Worm (Caenorhabditis elegans) whole organism, midembryonic: ENCODE measurements around the gene nhr-163.

ENCODE experiments used
- T22C8.4 ChIP-seq: fragments of 200-800 bp; sonication (Bioruptor generic); IDR thresholded peaks from 2 replicates; pipeline ENCODE4 v1.3.6; 2022; ENCODE audit warnings: missing genetic modification characterization, missing compliant biosample characterization
- cog-1 ChIP-seq: sonication (generic microtip); optimal IDR thresholded peaks from 2 replicates; lab custom pipeline; 2016; ENCODE audit warnings: missing genetic modification characterization, missing compliant biosample characterization
- flt-1 ChIP-seq: fragments of 200-800 bp; sonication (Bioruptor generic); IDR thresholded peaks from 2 replicates; pipeline ENCODE4 v1.3.6; 2022; ENCODE audit warnings: missing genetic modification characterization, missing compliant biosample characterization
- klf-2 ChIP-seq: fragments of 200-800 bp; sonication (Bioruptor generic); conservative IDR thresholded peaks from 2 replicates; pipeline ENCODE4 v1.3.6; 2022; ENCODE audit warnings: missing genetic modification reagents, missing genetic modification characterization, missing compliant biosample characterization
- med-1 ChIP-seq: sonication (generic microtip); optimal IDR thresholded peaks from 2 replicates; lab custom pipeline; 2017; ENCODE audit warnings: missing genetic modification characterization, mild to moderate bottlenecking, missing compliant biosample characterization, antibody characterized with exemption, missing genetic modification reagents; ENCODE audit not compliant: insufficient read depth
- ref-1 ChIP-seq: fragments of 200-800 bp; sonication (Bioruptor generic); conservative IDR thresholded peaks from 2 replicates; pipeline ENCODE4 v1.3.6; 2022; ENCODE audit warnings: missing genetic modification reagents, missing genetic modification characterization, missing compliant biosample characterization
- tab-1 ChIP-seq: fragments of 200-800 bp; sonication (Bioruptor generic); IDR thresholded peaks from 2 replicates; pipeline ENCODE4 v1.3.6; 2022; ENCODE audit warnings: missing genetic modification characterization, missing compliant biosample characterization
- ztf-23 ChIP-seq: fragments of 200-800 bp; sonication (Bioruptor generic); IDR thresholded peaks from 2 replicates; pipeline ENCODE4 v1.3.6; 2022; ENCODE audit warnings: missing genetic modification reagents, missing genetic modification characterization, missing compliant biosample characterization
- ztf-29 ChIP-seq: fragments of 200-800 bp; sonication (Bioruptor generic); IDR thresholded peaks from 2 replicates; pipeline ENCODE4 v1.3.6; 2022; ENCODE audit warnings: missing genetic modification reagents, missing genetic modification characterization, missing compliant biosample characterization

Gene nhr-163

DNA sequence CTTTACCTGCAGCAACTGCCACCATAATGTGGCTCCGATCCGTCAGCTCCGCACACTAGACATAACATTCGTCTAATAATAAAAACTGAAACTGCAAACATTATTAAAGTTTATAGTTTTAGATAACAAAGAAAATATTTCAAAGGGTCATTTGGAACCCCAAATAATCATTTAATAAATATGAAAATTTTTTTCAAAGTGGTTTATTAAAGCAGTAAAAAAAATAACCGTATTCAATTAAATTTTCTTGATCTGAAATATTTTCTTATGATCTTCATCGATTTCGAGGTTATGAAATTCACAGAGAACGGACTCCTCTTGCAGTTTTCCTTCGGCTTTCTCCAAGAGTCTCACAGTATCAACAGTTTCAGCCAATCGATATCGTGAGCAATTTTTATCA is at the start of gene nhr-163:
Gene nhr-163, minus strand, starts transcription at position 101 of the 400 bp plus-strand sequence.
- TF ChIP-seq flt-1 (GFP tag; lab: Robert Waterston, UW) (no peak), T22C8.4 (GFP tag; lab: Robert Waterston, UW) (no peak), klf-2 (GFP tag; lab: Robert Waterston, UW) (no peak), med-1 (GFP tag; lab: Kevin White, UChicago) (no peak), cog-1 (no peak), tab-1 (GFP tag; lab: Robert Waterston, UW) (no peak), ztf-23 (GFP tag; lab: Robert Waterston, UW) (no peak), ref-1 (no peak), ztf-29 (GFP tag; lab: Robert Waterston, UW) (no peak)

- no peak for TF ChIP-seq flt-1 (GFP tag; lab: Robert Waterston, UW)
- TF ChIP-seq ref-1 = no peak
- TF ChIP-seq cog-1 = no peak
- TF ChIP-seq ztf-23 (GFP tag; lab: Robert Waterston, UW) = no peak
- TF ChIP-seq klf-2 (GFP tag; lab: Robert Waterston, UW) = no peak
- no peak for TF ChIP-seq med-1 (GFP tag; lab: Kevin White, UChicago)
- no peak for TF ChIP-seq tab-1 (GFP tag; lab: Robert Waterston, UW)
- TF ChIP-seq T22C8.4 (GFP tag; lab: Robert Waterston, UW) = no peak
- TF ChIP-seq ztf-29 (GFP tag; lab: Robert Waterston, UW) = no peak
Observed at ce11 chrV:7027055-7027454, 41.2 kb upstream of the nhr-163 start, which contains the start of gene F20A1.6. Gene F20A1.6, minus strand, starts transcription at chrV:7027155.

DNA sequence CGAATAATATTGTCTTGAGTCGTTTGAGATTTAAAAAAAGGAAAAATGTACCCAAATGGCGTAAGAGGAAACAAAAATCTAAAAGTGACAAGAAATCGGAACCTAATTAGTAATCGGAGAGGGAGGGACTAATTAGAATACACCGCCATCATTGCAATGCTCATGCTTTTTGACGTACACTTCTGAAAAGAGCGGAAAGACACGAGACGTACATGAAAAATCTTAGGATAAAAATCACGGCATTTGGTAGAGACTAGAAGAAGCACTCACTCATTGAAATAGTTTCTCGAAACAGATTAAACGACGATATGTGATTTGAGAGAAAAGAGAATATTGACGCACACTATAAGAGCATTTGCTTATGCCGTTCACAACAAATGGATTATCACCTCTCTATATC is 37.1 kb upstream of the nhr-163 start:
- TF ChIP-seq ref-1 (no peak), tab-1 (GFP tag; lab: Robert Waterston, UW) (no peak), cog-1 (no peak), med-1 (GFP tag; lab: Kevin White, UChicago) (no peak), flt-1 (GFP tag; lab: Robert Waterston, UW) (no peak), ztf-23 (GFP tag; lab: Robert Waterston, UW) (no peak), T22C8.4 (GFP tag; lab: Robert Waterston, UW) (no peak), ztf-29 (GFP tag; lab: Robert Waterston, UW) (no peak), klf-2 (GFP tag; lab: Robert Waterston, UW) (no peak)

- TF ChIP-seq ztf-29 (GFP tag; lab: Robert Waterston, UW) (no peak), T22C8.4 (GFP tag; lab: Robert Waterston, UW) (no peak), med-1 (GFP tag; lab: Kevin White, UChicago) (no peak), cog-1 (no peak)
Observed at ce11 chrV:7021772-7022171, 35.9 kb upstream of the nhr-163 start, which contains the start of gene F20A1.4. Gene F20A1.4, minus strand, starts transcription at chrV:7021872.

DNA sequence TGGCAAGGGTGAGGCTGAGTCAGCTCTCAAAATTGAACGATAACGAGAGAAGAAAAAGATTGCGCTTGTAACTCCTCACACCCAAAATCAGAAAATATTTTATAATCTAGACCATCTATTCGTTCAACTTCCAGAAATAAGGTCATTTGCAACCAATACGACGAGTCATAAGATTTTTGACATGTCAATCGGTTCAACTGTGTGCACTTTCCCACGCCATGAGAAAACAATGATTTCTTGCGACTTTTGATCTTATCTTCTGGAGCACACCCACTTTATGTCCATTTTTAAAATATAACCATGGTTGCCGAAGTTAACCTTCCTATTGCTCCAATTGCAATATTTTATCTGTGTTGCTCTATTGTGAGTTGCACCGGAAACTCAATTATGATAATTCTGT is 31.2 kb upstream of the nhr-163 start, which contains the start of gene srsx-32:
Gene srsx-32, plus strand, starts transcription at position 301 of the 400 bp plus-strand sequence.
- TF ChIP-seq tab-1 (GFP tag; lab: Robert Waterston, UW) (no peak), ref-1 (no peak), flt-1 (GFP tag; lab: Robert Waterston, UW) (no peak), med-1 (GFP tag; lab: Kevin White, UChicago) (no peak), ztf-23 (GFP tag; lab: Robert Waterston, UW) (no peak), ztf-29 (GFP tag; lab: Robert Waterston, UW) (no peak), T22C8.4 (GFP tag; lab: Robert Waterston, UW) (no peak), cog-1 (no peak), klf-2 (GFP tag; lab: Robert Waterston, UW) (no peak)

ce11 chrV:7015872-7016271 is 30.0 kb upstream of the nhr-163 start, which contains the start of gene C33G8.13:
Gene C33G8.13, minus strand, starts transcription at chrV:7015972.
- no peak for TF ChIP-seq med-1 (GFP tag; lab: Kevin White, UChicago)
- TF ChIP-seq tab-1 (GFP tag; lab: Robert Waterston, UW) = no peak
- TF ChIP-seq T22C8.4 (GFP tag; lab: Robert Waterston, UW) = no peak
- no peak for TF ChIP-seq ztf-23 (GFP tag; lab: Robert Waterston, UW)
- no peak for TF ChIP-seq ref-1
- no peak for TF ChIP-seq flt-1 (GFP tag; lab: Robert Waterston, UW)
- TF ChIP-seq cog-1 = no peak
- no peak for TF ChIP-seq ztf-29 (GFP tag; lab: Robert Waterston, UW)
- no peak for TF ChIP-seq klf-2 (GFP tag; lab: Robert Waterston, UW)

- TF ChIP-seq T22C8.4 (GFP tag; lab: Robert Waterston, UW) (no peak), klf-2 (GFP tag; lab: Robert Waterston, UW) (no peak), cog-1 (no peak), ref-1 (no peak), tab-1 (GFP tag; lab: Robert Waterston, UW) (no peak), flt-1 (GFP tag; lab: Robert Waterston, UW) (no peak), ztf-23 (GFP tag; lab: Robert Waterston, UW) (no peak), med-1 (GFP tag; lab: Kevin White, UChicago) (no peak), ztf-29 (GFP tag; lab: Robert Waterston, UW) (no peak)
Observed at ce11 chrV:7012617-7013016, 26.8 kb upstream of the nhr-163 start, which contains the start of gene srw-127. Gene srw-127, plus strand, starts transcription at chrV:7012917.

DNA sequence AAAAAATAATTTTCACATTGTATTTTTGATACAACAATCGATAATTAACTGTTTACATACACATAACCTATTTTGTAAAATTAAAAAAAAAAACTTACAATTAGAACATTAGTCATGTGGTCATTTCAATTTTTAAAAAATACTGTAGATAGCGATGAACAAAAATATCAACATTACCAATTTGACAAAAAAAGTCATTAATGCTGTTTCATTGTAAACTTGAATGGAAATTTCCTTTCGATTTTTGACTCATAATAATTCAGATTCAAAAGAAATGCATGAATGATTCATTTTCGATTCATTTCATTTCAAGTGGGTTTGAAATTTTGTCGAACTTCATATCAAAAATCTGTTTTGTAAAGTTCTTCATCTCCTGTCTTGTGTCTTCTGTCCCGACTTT is 23.6 kb upstream of the nhr-163 start, which contains the start of gene C33G8.2:
Gene C33G8.2, plus strand, starts transcription at position 301 of the 400 bp plus-strand sequence.
- no peak for TF ChIP-seq flt-1 (GFP tag; lab: Robert Waterston, UW)
- no peak for TF ChIP-seq ztf-29 (GFP tag; lab: Robert Waterston, UW)
- TF ChIP-seq T22C8.4 (GFP tag; lab: Robert Waterston, UW) = no peak
- TF ChIP-seq ztf-23 (GFP tag; lab: Robert Waterston, UW) = no peak
- no peak for TF ChIP-seq tab-1 (GFP tag; lab: Robert Waterston, UW)
- no peak for TF ChIP-seq cog-1
- no peak for TF ChIP-seq klf-2 (GFP tag; lab: Robert Waterston, UW)
- TF ChIP-seq med-1 (GFP tag; lab: Kevin White, UChicago) = no peak
- TF ChIP-seq ref-1 = no peak

DNA sequence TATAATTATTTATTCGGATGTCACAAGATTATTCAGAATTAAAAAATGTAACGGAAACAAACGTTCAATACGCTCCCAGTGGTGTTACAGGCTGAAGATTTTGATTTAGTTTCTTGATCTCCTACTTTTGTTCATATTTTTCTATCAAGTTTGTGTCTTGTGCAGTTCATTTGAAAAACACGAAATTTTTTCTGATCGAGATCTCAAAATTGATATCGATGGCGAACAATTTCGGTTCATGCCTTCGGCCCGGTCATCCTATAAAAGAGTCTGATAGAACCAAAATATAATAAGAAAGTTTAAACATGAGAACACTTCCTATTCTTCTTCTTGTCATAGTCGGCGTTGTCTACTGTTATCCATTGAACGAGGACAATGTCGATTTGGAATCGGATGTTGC is 21.5 kb upstream of the nhr-163 start, which contains the start of gene drd-10:
Gene drd-10, plus strand, starts transcription at position 301 of the 400 bp plus-strand sequence.
- TF ChIP-seq klf-2 (GFP tag; lab: Robert Waterston, UW) = no peak
- no peak for TF ChIP-seq T22C8.4 (GFP tag; lab: Robert Waterston, UW)
- TF ChIP-seq cog-1 = no peak
- no peak for TF ChIP-seq tab-1 (GFP tag; lab: Robert Waterston, UW)
- no peak for TF ChIP-seq ztf-23 (GFP tag; lab: Robert Waterston, UW)
- no peak for TF ChIP-seq flt-1 (GFP tag; lab: Robert Waterston, UW)
- TF ChIP-seq ztf-29 (GFP tag; lab: Robert Waterston, UW) = no peak
- no peak for TF ChIP-seq med-1 (GFP tag; lab: Kevin White, UChicago)
- no peak for TF ChIP-seq ref-1
